Worm (Caenorhabditis elegans) whole organism, L4 larva: ENCODE results near the gene Y54G11A.19.

Experiments
- F10B5.3 ChIP-seq: sonication (generic microtip); optimal IDR thresholded peaks from 2 replicates; lab custom pipeline; 2016; ENCODE audit warnings: mild to moderate bottlenecking, missing genetic modification characterization, missing compliant biosample characterization
- F37D6.2 ChIP-seq: sonication (generic microtip); optimal IDR thresholded peaks from 2 replicates; lab custom pipeline; 2016; ENCODE audit warnings: mild to moderate bottlenecking, missing genetic modification characterization, missing compliant biosample characterization
- T20F7.1 ChIP-seq: fragments of 200-800 bp; sonication (Bioruptor generic); optimal IDR thresholded peaks from 2 replicates; lab custom pipeline; 2018; ENCODE audit warnings: mild to moderate bottlenecking, missing genetic modification characterization, missing compliant biosample characterization
- aha-1 ChIP-seq: fragments of 150-350 bp; peaks from one replicate; lab custom pipeline; 2014; ENCODE audit warnings: missing biosample characterization, missing genetic modification characterization
- ama-1 ChIP-seq: fragments of 150-350 bp; optimal IDR thresholded peaks from 2 replicates; lab custom pipeline; 2014; ENCODE audit warnings: inconsistent platforms, mixed read lengths
- ceh-44 ChIP-seq: fragments of 200-800 bp; sonication (Bioruptor generic); IDR thresholded peaks from 2 replicates; pipeline ENCODE4 v1.3.6; 2022; ENCODE audit warnings: missing genetic modification reagents, missing genetic modification characterization, missing compliant biosample characterization
- ces-1 ChIP-seq: fragments of 150-350 bp; sonication (generic microtip); optimal IDR thresholded peaks from 4 replicates; lab custom pipeline; 2014; ENCODE audit warnings: missing biosample characterization, missing genetic modification reagents, missing genetic modification characterization
- daf-19 ChIP-seq: fragments of 200-800 bp; sonication (Bioruptor generic); conservative IDR thresholded peaks from 2 replicates; pipeline ENCODE4 v1.3.6; 2022; ENCODE audit warnings: missing genetic modification characterization, missing compliant biosample characterization
- daf-8 ChIP-seq: fragments of 200-800 bp; sonication (Bioruptor generic); IDR thresholded peaks from 2 replicates; pipeline ENCODE4 v1.3.6; 2022; ENCODE audit warnings: missing genetic modification characterization, missing compliant biosample characterization
- dmd-6 ChIP-seq: fragments of 200-800 bp; sonication (Bioruptor generic); IDR thresholded peaks from 2 replicates; pipeline ENCODE4 v1.3.6; 2022; ENCODE audit warnings: missing genetic modification reagents, missing genetic modification characterization, missing compliant biosample characterization
- dpl-1 ChIP-seq: fragments of 150-350 bp; optimal IDR thresholded peaks from 2 replicates; lab custom pipeline; 2014; ENCODE audit warnings: missing biosample characterization, missing genetic modification reagents, missing genetic modification characterization
- duxl-1 ChIP-seq: sonication (generic microtip); optimal IDR thresholded peaks from 2 replicates; lab custom pipeline; 2016; ENCODE audit warnings: mild to moderate bottlenecking, missing genetic modification characterization, moderate library complexity, missing compliant biosample characterization; ENCODE audit not compliant: poor library complexity
- gei-8 ChIP-seq: fragments of 200-800 bp; sonication (Bioruptor generic); optimal IDR thresholded peaks from 2 replicates; lab custom pipeline; 2018; ENCODE audit warnings: mild to moderate bottlenecking, missing genetic modification characterization, missing compliant biosample characterization
- hif-1 ChIP-seq, 2 experiments: sonication (generic microtip); optimal IDR thresholded peaks; 2 replicates each; lab custom pipeline; 2016 to 2017; ENCODE audit warnings: missing compliant biosample characterization in 2 of 2, missing genetic modification characterization in 2 of 2, missing genetic modification reagents in 2 of 2, missing genotype in 2 of 2, mild to moderate bottlenecking in 1 of 2
- lin-13 ChIP-seq: fragments of 150-350 bp; optimal IDR thresholded peaks from 2 replicates; lab custom pipeline; 2014; ENCODE audit warnings: missing biosample characterization, missing genetic modification reagents, missing genetic modification characterization
- lin-29 ChIP-seq: fragments of 200-800 bp; sonication (Bioruptor generic); IDR thresholded peaks from 2 replicates; pipeline ENCODE4 v1.3.6; 2022; ENCODE audit warnings: missing genetic modification reagents, missing genetic modification characterization, missing compliant biosample characterization
- madf-5 ChIP-seq, 2 experiments: fragments of 200-800 bp; sonication (Bioruptor generic); IDR thresholded peaks; 2 replicates each; pipeline ENCODE4 v1.3.6; 2022; ENCODE audit warnings: missing compliant biosample characterization in 2 of 2, missing genetic modification characterization in 2 of 2
- mxl-2 ChIP-seq: fragments of 200-800 bp; sonication (Bioruptor generic); conservative IDR thresholded peaks from 2 replicates; pipeline ENCODE4 v1.3.6; 2022; ENCODE audit warnings: missing genetic modification reagents, missing genetic modification characterization, missing compliant biosample characterization
- nhr-10 ChIP-seq: fragments of 150-350 bp; optimal IDR thresholded peaks from 2 replicates; lab custom pipeline; 2014; ENCODE audit warnings: missing biosample characterization, missing genetic modification characterization
- nhr-11 ChIP-seq: fragments of 150-350 bp; optimal IDR thresholded peaks from 2 replicates; lab custom pipeline; 2014; ENCODE audit warnings: missing biosample characterization, missing genetic modification characterization
- nhr-28 ChIP-seq: fragments of 150-350 bp; optimal IDR thresholded peaks from 2 replicates; lab custom pipeline; 2014; ENCODE audit warnings: missing biosample characterization, missing genetic modification characterization
- nhr-41 ChIP-seq: fragments of 200-800 bp; sonication (Bioruptor generic); IDR thresholded peaks from 2 replicates; pipeline ENCODE4 v1.3.6; 2022; ENCODE audit warnings: missing genetic modification reagents, missing genetic modification characterization, missing compliant biosample characterization
- nhr-42 ChIP-seq: fragments of 200-800 bp; sonication (Bioruptor generic); IDR thresholded peaks from 2 replicates; pipeline ENCODE4 v1.3.6; 2022; ENCODE audit warnings: missing genetic modification characterization, missing compliant biosample characterization
- nhr-76 ChIP-seq: fragments of 150-350 bp; optimal IDR thresholded peaks from 2 replicates; lab custom pipeline; 2014; ENCODE audit warnings: missing biosample characterization, missing genetic modification characterization
- nhr-77 ChIP-seq: fragments of 150-350 bp; optimal IDR thresholded peaks from 2 replicates; lab custom pipeline; 2014; ENCODE audit warnings: missing biosample characterization, missing genetic modification characterization
- php-3 ChIP-seq: fragments of 200-800 bp; sonication (Bioruptor generic); IDR thresholded peaks from 2 replicates; pipeline ENCODE4 v1.3.6; 2022; ENCODE audit warnings: missing genetic modification reagents, missing genetic modification characterization, missing compliant biosample characterization
- pqm-1 ChIP-seq: sonication (generic microtip); optimal IDR thresholded peaks from 2 replicates; lab custom pipeline; 2017; ENCODE audit warnings: missing biosample characterization, missing genetic modification characterization
- saeg-2 ChIP-seq: fragments of 200-800 bp; sonication (Bioruptor generic); IDR thresholded peaks from 2 replicates; pipeline ENCODE4 v1.3.6; 2022; ENCODE audit warnings: missing genetic modification reagents, missing genetic modification characterization, missing compliant biosample characterization
- set-16 ChIP-seq: fragments of 200-800 bp; sonication (Bioruptor generic); IDR thresholded peaks from 2 replicates; pipeline ENCODE4 v1.3.6; 2022; ENCODE audit warnings: missing genetic modification reagents, missing genetic modification characterization, missing compliant biosample characterization
- spr-1 ChIP-seq: sonication (generic microtip); optimal IDR thresholded peaks from 2 replicates; lab custom pipeline; 2016; ENCODE audit warnings: mild to moderate bottlenecking, missing genetic modification characterization, missing compliant biosample characterization
- tra-1 ChIP-seq: fragments of 200-800 bp; sonication (Bioruptor generic); IDR thresholded peaks from 2 replicates; pipeline ENCODE4 v1.3.6; 2022; ENCODE audit warnings: missing genetic modification reagents, missing genetic modification characterization, missing compliant biosample characterization
- unc-130 ChIP-seq: sonication (generic microtip); optimal IDR thresholded peaks from 2 replicates; lab custom pipeline; 2016; ENCODE audit warnings: missing genetic modification reagents, missing genetic modification characterization, missing compliant biosample characterization

Y54G11A.19 gene

DNA sequence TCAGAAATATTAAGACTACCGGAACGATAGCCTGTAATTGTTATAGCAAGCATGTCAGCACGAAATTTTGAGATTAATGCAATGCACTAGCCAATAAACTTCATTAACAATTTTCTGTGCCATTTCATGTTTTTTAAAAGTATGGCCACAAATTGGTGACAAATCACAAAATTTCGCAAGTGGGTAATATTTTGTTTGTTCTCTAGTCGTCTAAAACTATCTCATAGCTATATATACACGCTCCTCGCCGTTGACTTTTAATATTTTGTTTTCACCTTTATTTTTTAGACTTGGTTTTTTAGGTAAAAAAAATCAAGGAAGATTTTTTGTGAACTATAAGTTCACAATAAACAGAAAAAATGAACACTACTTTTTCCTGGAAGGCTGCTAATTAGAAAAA lies 34.2 kb upstream of the Y54G11A.19 start (continued):
- no peak for TF ChIP-seq ama-1 (lab: Kevin White, UChicago)
- TF ChIP-seq hif-1 (tag; optimal IDR thresholded peaks at IDR 0.05; lab: Kevin White, UChicago): no peak
- TF ChIP-seq tra-1 (GFP tag; lab: Robert Waterston, UW): no peak
- no peak for TF ChIP-seq T20F7.1 (GFP tag; lab: Kevin White, UChicago)
- no peak for TF ChIP-seq set-16 (GFP tag; lab: Robert Waterston, UW)
- TF ChIP-seq spr-1 (tag; lab: Kevin White, UChicago): no peak
- peak; percentile 31; the same call in 1 of the 2 replicates for TF ChIP-seq dmd-6 (GFP tag; lab: Robert Waterston, UW)
- TF ChIP-seq nhr-41 (GFP tag; lab: Robert Waterston, UW): no peak
- no peak for TF ChIP-seq nhr-77 (tag; lab: Kevin White, UChicago)
- TF ChIP-seq nhr-28 (tag; lab: Kevin White, UChicago): peak; percentile 57
- TF ChIP-seq saeg-2 (GFP tag; lab: Robert Waterston, UW): no peak

DNA sequence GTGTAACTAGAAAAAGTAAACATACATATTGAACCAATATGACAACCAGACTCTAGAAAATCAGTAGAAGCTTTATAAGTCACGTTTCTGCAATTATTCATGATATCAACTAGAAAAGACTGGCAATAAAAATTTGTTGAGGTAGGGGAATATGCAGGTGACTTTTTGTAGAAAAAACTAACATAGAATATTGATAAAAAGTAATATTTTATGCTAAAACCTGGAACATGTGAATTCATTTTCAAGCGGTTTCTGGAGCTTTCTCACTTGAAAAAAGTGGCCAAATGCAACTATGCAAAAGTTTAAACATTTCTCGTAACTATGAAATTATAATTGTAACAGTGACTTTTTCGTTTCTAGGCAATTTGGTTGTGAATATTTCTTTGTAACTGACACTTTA lies 32.3 kb upstream of the Y54G11A.19 start, which contains the start of gene srh-42:
TSS of gene srh-42 (minus strand) at position 101 of the 400 bp plus-strand sequence.
- no peak for TF ChIP-seq daf-19 (GFP tag; lab: Robert Waterston, UW)
- TF ChIP-seq aha-1: no peak
- TF ChIP-seq mxl-2 (GFP tag; lab: Robert Waterston, UW): no peak

DNA sequence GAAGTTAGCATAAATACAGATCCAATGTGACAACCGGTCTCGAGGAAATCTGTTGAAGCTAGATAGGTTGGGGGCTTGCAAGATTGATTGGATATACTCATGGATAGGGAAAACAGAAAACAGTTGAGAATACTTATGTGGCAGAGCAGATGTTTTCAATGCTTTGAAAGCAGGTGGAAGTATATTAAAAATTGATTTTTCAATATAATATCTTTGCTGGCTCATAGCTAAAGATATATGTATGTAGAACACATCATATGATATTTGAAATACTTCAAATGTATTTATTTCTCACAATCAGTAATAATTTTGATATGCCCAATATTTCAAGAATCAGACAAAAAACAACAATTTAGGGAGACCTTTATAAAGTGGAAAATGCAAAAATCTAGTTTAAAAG lies 30.6 kb upstream of the Y54G11A.19 start, which contains the start of gene srh-41:
TSS of gene srh-41 (minus strand) at position 101 of the 400 bp plus-strand sequence.
- no peak for TF ChIP-seq nhr-76

DNA sequence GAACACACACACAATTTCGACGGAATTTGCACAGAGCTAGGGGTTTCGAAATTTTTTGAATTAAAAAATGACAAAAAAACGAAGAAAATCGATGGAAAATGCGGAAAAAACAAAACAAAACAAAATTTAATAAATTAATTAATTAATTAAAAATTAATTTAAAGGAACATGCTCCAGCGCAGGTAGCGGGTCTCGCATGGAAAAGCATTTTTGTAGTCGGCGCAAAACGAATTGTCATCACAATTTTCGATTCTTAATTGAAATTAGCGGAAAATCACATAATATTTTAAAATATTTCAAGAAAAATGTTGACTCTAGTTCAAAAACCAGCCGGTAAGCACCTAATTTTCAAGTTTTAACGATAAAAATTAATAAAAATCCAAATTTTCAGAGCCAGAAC lies 19.7 kb upstream of the Y54G11A.19 start, which contains the start of gene Y54G11A.3:
TSS of gene Y54G11A.3 (plus strand) at position 213 of the 400 bp plus-strand sequence.
- TF ChIP-seq unc-130 (no peak), nhr-11 (no peak), ces-1 (GFP tag; lab: Kevin White, UChicago) (no peak), dpl-1 (GFP tag; lab: Kevin White, UChicago) (no peak), duxl-1 (tag; lab: Kevin White, UChicago) (no peak), F10B5.3 (tag; lab: Kevin White, UChicago) (no peak), lin-13 (no peak), pqm-1 (tag; lab: Kevin White, UChicago) (no peak), nhr-28 (tag; lab: Kevin White, UChicago) (no peak), ceh-44 (GFP tag; lab: Robert Waterston, UW) (no peak), daf-8 (GFP tag; lab: Robert Waterston, UW) (no peak), nhr-10 (tag; lab: Kevin White, UChicago) (no peak), nhr-41 (GFP tag; lab: Robert Waterston, UW) (no peak)

DNA sequence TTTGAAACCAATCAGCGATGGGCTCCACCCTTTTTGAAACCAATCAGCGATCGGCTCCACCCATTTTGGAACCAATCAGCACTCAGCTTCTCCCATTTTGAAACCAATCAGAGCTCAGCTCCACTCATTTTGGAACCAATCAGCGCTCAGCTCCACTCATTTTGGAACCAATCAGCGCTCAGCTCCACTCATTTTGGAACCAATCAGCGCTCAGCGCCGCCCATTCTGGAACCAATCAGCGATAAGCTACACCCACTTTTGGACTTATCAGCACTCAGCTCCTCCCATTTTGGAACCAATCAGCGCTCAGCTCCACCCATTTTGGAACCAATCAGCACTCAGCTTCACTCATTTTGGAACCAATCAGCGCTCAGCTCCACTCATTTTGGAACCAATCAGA lies 18.4 kb upstream of the Y54G11A.19 start:
- TF ChIP-seq nhr-42 (peak; percentile 71; the same call in 1 of the 2 replicates), set-16 (GFP tag; lab: Robert Waterston, UW) (0 out of 2 replicates have a peak, but pooled peaks have one; percentile 10)

DNA sequence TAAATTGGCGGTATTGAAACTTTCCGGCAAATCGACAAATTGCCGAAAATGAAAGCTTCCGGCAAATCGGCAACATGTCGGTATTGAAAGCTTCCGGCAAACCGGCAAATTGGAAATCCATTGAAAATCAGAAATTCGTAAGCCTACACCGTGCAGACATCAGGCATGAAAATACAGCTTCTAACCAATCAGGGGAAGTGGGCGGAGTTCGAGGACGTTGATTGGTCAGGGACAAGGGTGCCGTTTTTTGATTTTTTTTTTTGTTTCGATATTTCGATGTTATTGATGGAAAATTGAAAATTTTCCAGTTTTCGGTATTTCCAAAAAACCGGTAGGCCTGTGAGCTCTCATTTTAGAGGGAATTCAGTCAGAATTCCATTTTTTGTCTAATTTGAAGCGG lies 13.2 kb upstream of the Y54G11A.19 start:
- TF ChIP-seq lin-29 (GFP tag; lab: Robert Waterston, UW) (no peak), madf-5 (GFP tag; IDR thresholded peaks at IDR 0.05; lab: Robert Waterston, UW) (no peak), gei-8 (GFP tag; lab: Kevin White, UChicago) (no peak), F37D6.2 (tag; lab: Kevin White, UChicago) (no peak), php-3 (GFP tag; lab: Robert Waterston, UW) (no peak)
